Fruit fly (Drosophila melanogaster) whole organism, embryonic: ENCODE results near the gene zld.

Source experiments
- CG10274 ChIP-seq: fragments of 200-800 bp; sonication (Bioruptor generic); optimal IDR thresholded peaks from 3 replicates; lab custom pipeline; 2017; ENCODE audit warnings: missing biosample characterization, mild to moderate bottlenecking, missing genetic modification characterization
- CG12391 ChIP-seq: fragments of 200-800 bp; sonication (Bioruptor generic); optimal IDR thresholded peaks from 3 replicates; lab custom pipeline; 2018; ENCODE audit warnings: missing biosample characterization, mild to moderate bottlenecking, missing genetic modification characterization, moderate library complexity
- CG15479 ChIP-seq: fragments of 200-800 bp; sonication (Bioruptor generic); optimal IDR thresholded peaks from 3 replicates; lab custom pipeline; 2019; ENCODE audit warnings: missing biosample characterization, mild to moderate bottlenecking, missing genetic modification characterization, moderate library complexity
- CG9215 ChIP-seq: fragments of 200-800 bp; sonication (Bioruptor generic); IDR thresholded peaks from 2 replicates; pipeline ENCODE4 v1.3.6; 2022; ENCODE audit warnings: missing biosample characterization, missing genetic modification characterization
- Hr39 ChIP-seq: fragments of >200 bp; optimal IDR thresholded peaks from 2 replicates; lab custom pipeline; 2017
- Hr78 ChIP-seq, 2 experiments: fragments of 200-800 bp in 1 of 2; fragments of >200 bp in 1 of 2; sonication (Bioruptor generic) in 1 of 2; optimal IDR thresholded peaks; 2 replicates each; lab custom pipeline; 2017 to 2019; ENCODE audit warnings: missing biosample characterization in 2 of 2, missing genetic modification characterization in 2 of 2, mild to moderate bottlenecking in 1 of 2, moderate library complexity in 1 of 2
- Rx ChIP-seq: fragments of 200-800 bp; sonication (Bioruptor generic); IDR thresholded peaks from 2 replicates; pipeline ENCODE4 v1.3.6; 2022; ENCODE audit warnings: missing biosample characterization, missing genetic modification characterization
- kah ChIP-seq: fragments of 200-800 bp; sonication (Bioruptor generic); optimal IDR thresholded peaks from 2 replicates; lab custom pipeline; 2018; ENCODE audit warnings: missing biosample characterization, mild to moderate bottlenecking, missing genetic modification characterization
- twi ChIP-seq: fragments of 200-800 bp; optimal IDR thresholded peaks from 2 replicates; lab custom pipeline; 2019; ENCODE audit warnings: missing biosample characterization, mild to moderate bottlenecking, missing genetic modification characterization, moderate library complexity

DNA sequence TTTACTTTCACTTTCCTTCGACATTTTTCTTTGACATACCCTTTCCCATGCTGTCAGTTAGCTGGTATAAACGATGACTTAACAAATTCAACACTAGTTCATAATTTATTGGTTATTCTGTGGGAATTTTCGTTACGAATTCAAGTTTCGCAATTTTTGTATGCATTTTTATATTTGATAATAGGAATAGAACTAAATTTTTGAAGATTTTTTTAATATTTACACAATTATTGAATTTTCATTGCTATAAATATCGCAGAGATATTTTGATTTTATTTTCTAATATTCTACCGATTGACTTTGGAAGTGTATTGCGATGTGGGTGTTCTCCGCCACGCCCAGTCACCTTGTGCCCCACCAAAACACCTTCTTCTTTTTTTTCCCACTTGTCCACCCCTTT lies 22.8 kb upstream of the zld start:
- TF ChIP-seq Hr39 (lab: Kevin White, UChicago) (no peak), Rx (no peak), kah (GFP tag; lab: Kevin White, UChicago) (no peak), CG9215 (GFP tag; lab: Robert Waterston, UW) (no peak), Hr78 (GFP tag; optimal IDR thresholded peaks at IDR 0.05; lab: Kevin White, UChicago) (no peak), CG15479 (GFP tag; lab: Kevin White, UChicago) (no peak), CG10274 (GFP tag; lab: Kevin White, UChicago) (no peak), twi (tag; lab: Kevin White, UChicago) (no peak), CG12391 (tag; lab: Kevin White, UChicago) (no peak)
